Worm (Caenorhabditis elegans) whole organism, young adult: ENCODE measurements around the gene ttc-17.

Experiments used
- F49E8.2 ChIP-seq: sonication (generic microtip); optimal IDR thresholded peaks from 3 replicates; lab custom pipeline; 2017; ENCODE audit warnings: missing genetic modification characterization, mild to moderate bottlenecking, missing compliant biosample characterization, antibody characterized with exemption, moderate library complexity; ENCODE audit not compliant: insufficient read depth
- Y67H2A.10 ChIP-seq: fragments of 200-800 bp; sonication (Bioruptor generic); conservative IDR thresholded peaks from 2 replicates; pipeline ENCODE4 v1.3.6; 2022; ENCODE audit warnings: missing genetic modification reagents, missing genetic modification characterization, missing compliant biosample characterization
- ceh-58 ChIP-seq: fragments of 200-800 bp; sonication (Bioruptor generic); IDR thresholded peaks from 2 replicates; pipeline ENCODE4 v1.3.6; 2022; ENCODE audit warnings: missing genetic modification characterization, missing compliant biosample characterization
- hrde-1 ChIP-seq: sonication (generic microtip); optimal IDR thresholded peaks from 2 replicates; lab custom pipeline; 2016; ENCODE audit warnings: missing genetic modification characterization, mild to moderate bottlenecking, missing compliant biosample characterization, moderate library complexity, missing genotype, missing genetic modification reagents, borderline replicate concordance
- pha-4 ChIP-seq: fragments of 150-350 bp; sonication (generic microtip); optimal IDR thresholded peaks from 2 replicates; lab custom pipeline; 2014; ENCODE audit warnings: missing biosample characterization, missing genetic modification reagents, missing genetic modification characterization

DNA sequence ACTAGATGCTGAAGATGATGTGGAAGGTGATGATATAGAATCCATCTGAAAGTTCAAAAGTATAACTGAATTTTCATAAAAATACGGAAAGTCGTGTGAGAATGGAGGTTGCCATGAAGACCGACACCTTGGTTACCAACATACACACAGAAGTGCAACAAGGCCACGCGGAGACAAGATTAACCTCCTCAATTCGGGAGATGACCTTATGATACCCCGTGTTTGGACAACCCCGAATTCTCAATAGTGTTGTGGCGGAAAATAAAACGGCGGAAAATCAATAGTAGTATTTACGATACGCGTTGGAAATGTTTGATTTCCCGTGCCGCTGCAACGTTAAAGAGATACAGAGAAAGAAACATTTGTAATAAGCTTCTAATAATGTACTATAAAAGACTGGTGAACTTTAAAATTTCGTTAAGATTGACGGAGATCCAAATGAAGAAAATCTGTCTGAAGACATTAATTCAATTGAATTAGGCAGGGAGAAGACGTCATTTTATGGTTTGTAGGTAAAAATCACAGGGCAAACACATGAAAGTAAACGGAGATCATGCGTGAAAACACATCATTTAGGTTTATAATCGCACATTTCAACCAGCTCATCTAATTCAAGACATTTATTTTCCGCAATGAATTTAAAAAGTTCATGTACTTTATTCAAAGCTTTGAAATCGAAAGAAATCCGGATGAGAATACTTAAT lies 7.4 kb downstream of the ttc-17 start, which contains the start of gene nhr-44:
- TF ChIP-seq pha-4 (no peak), hrde-1 (tag; lab: Kevin White, UChicago) (no peak), Y67H2A.10 (GFP tag; lab: Robert Waterston, UW) (no peak), F49E8.2 (tag; lab: Kevin White, UChicago) (no peak), ceh-58 (no peak)
